Worm (Caenorhabditis elegans) whole organism, late embryonic: ENCODE results near the gene srbc-44.

Experiments
- Y22D7AL.16 ChIP-seq: sonication (generic microtip); optimal IDR thresholded peaks from 2 replicates; lab custom pipeline; 2016; ENCODE audit warnings: missing genetic modification characterization, missing compliant biosample characterization
- ama-1 ChIP-seq: fragments of 150-350 bp; optimal IDR thresholded peaks from 2 replicates; lab custom pipeline; 2014
- ceh-22 ChIP-seq: sonication (generic microtip); optimal IDR thresholded peaks from 2 replicates; lab custom pipeline; 2017; ENCODE audit warnings: missing biosample characterization, missing genetic modification characterization
- ceh-30 ChIP-seq: fragments of 150-350 bp; optimal IDR thresholded peaks from 2 replicates; lab custom pipeline; 2014; ENCODE audit warnings: missing biosample characterization, missing genetic modification characterization
- ceh-48 ChIP-seq: sonication (generic microtip); optimal IDR thresholded peaks from 2 replicates; lab custom pipeline; 2016; ENCODE audit warnings: missing genetic modification characterization, inconsistent platforms, missing compliant biosample characterization
- lin-11 ChIP-seq: fragments of 200-800 bp; sonication (Bioruptor generic); optimal IDR thresholded peaks from 2 replicates; lab custom pipeline; 2018; ENCODE audit warnings: mild to moderate bottlenecking, missing genetic modification characterization, missing compliant biosample characterization
- nfya-1 ChIP-seq: sonication (generic microtip); optimal IDR thresholded peaks from 2 replicates; lab custom pipeline; 2017; ENCODE audit warnings: missing genetic modification characterization, mild to moderate bottlenecking, missing compliant biosample characterization, antibody characterized with exemption, moderate library complexity
- nhr-11 ChIP-seq: fragments of 150-350 bp; optimal IDR thresholded peaks from 2 replicates; lab custom pipeline; 2014; ENCODE audit warnings: missing biosample characterization, missing genetic modification characterization
- unc-42 ChIP-seq: sonication (generic microtip); optimal IDR thresholded peaks from 2 replicates; lab custom pipeline; 2016; ENCODE audit warnings: missing genotype, missing genetic modification characterization, missing compliant biosample characterization
- unc-55 ChIP-seq: sonication (generic microtip); optimal IDR thresholded peaks from 2 replicates; lab custom pipeline; 2017; ENCODE audit warnings: missing biosample characterization, missing genetic modification reagents, missing genetic modification characterization

ce11 chrV:12819792-12820453 lies 31.6 kb upstream of the srbc-44 start, which contains the start of the genes ZC443.4 and ugt-18:
- TF ChIP-seq nhr-11 (tag; lab: Kevin White, UChicago) (no peak), nfya-1 (tag; lab: Kevin White, UChicago) (no peak), ceh-48 (no peak), ama-1 (lab: Kevin White, UChicago) (no peak), lin-11 (tag; lab: Kevin White, UChicago) (no peak), ceh-22 (tag; lab: Kevin White, UChicago) (no peak), unc-55 (GFP tag; lab: Kevin White, UChicago) (no peak), ceh-30 (tag; lab: Kevin White, UChicago) (no peak), unc-42 (no peak), Y22D7AL.16 (no peak)
